Worm (Caenorhabditis elegans) whole organism, L1 larva: ENCODE results near the gene F41H10.4.
A peak's percentile ranks its signal among the peaks of the same experiment; 100 is the strongest.

Experiments
- C04F5.9 ChIP-seq: sonication (generic microtip); optimal IDR thresholded peaks from 2 replicates; lab custom pipeline; 2016; ENCODE audit warnings: missing genetic modification characterization, missing compliant biosample characterization
- F16B12.6 ChIP-seq: fragments of 150-350 bp; optimal IDR thresholded peaks from 2 replicates; lab custom pipeline; 2014; ENCODE audit warnings: missing biosample characterization, missing genetic modification characterization
- aha-1 ChIP-seq: fragments of 150-350 bp; optimal IDR thresholded peaks from 2 replicates; lab custom pipeline; 2014; ENCODE audit warnings: missing biosample characterization, missing genetic modification characterization
- alr-1 ChIP-seq: fragments of 200-800 bp; sonication (Bioruptor generic); optimal IDR thresholded peaks from 2 replicates; lab custom pipeline; 2018; ENCODE audit warnings: borderline replicate concordance, mild to moderate bottlenecking, missing genetic modification characterization, missing compliant biosample characterization
- aly-2 ChIP-seq: fragments of 150-350 bp; optimal IDR thresholded peaks from 2 replicates; lab custom pipeline; 2014; ENCODE audit warnings: missing biosample characterization, missing genetic modification characterization
- blmp-1 ChIP-seq: fragments of 150-350 bp; optimal IDR thresholded peaks from 2 replicates; lab custom pipeline; 2014; ENCODE audit warnings: missing biosample characterization, missing genetic modification characterization
- ceh-63 ChIP-seq: fragments of 200-800 bp; sonication (Bioruptor generic); optimal IDR thresholded peaks from 2 replicates; lab custom pipeline; 2018; ENCODE audit warnings: mild to moderate bottlenecking, missing genetic modification characterization, missing compliant biosample characterization
- ceh-8 ChIP-seq: fragments of 200-800 bp; sonication (Bioruptor generic); optimal IDR thresholded peaks from 2 replicates; lab custom pipeline; 2018; ENCODE audit warnings: mild to moderate bottlenecking, missing genetic modification characterization, moderate library complexity, missing compliant biosample characterization
- ceh-82 ChIP-seq, 3 experiments: fragments of 150-350 bp in 1 of 3; sonication (generic microtip) in 2 of 3; optimal IDR thresholded peaks; 2 replicates each; lab custom pipeline; 2014 to 2017; ENCODE audit warnings: missing biosample characterization in 3 of 3, missing genetic modification characterization in 3 of 3
- ceh-88 ChIP-seq: fragments of 200-800 bp; sonication (Bioruptor generic); IDR thresholded peaks from 2 replicates; pipeline ENCODE4 v1.3.6; 2022; ENCODE audit warnings: missing genetic modification characterization, missing compliant biosample characterization
- ceh-90 ChIP-seq: sonication (generic microtip); optimal IDR thresholded peaks from 2 replicates; lab custom pipeline; 2016; ENCODE audit warnings: missing genetic modification characterization, missing compliant biosample characterization
- ces-1 ChIP-seq: fragments of 150-350 bp; optimal IDR thresholded peaks from 2 replicates; lab custom pipeline; 2014; ENCODE audit warnings: missing biosample characterization, missing genetic modification reagents, missing genetic modification characterization
- dpl-1 ChIP-seq, 3 experiments: fragments of 150-350 bp in 2 of 3; sonication (generic microtip) in 1 of 3; optimal IDR thresholded peaks; 2 replicates each; lab custom pipeline; 2014 to 2017; ENCODE audit warnings: missing biosample characterization in 3 of 3, missing genetic modification characterization in 3 of 3, missing genetic modification reagents in 3 of 3
- dsc-1 ChIP-seq: sonication (generic microtip); optimal IDR thresholded peaks from 2 replicates; lab custom pipeline; 2016; ENCODE audit warnings: mild to moderate bottlenecking, missing genetic modification characterization, missing compliant biosample characterization
- ets-5 ChIP-seq: fragments of 200-800 bp; sonication (Bioruptor generic); IDR thresholded peaks from 2 replicates; pipeline ENCODE4 v1.3.6; 2022; ENCODE audit warnings: missing genetic modification characterization, missing compliant biosample characterization
- fkh-4 ChIP-seq: sonication (generic microtip); optimal IDR thresholded peaks from 2 replicates; lab custom pipeline; 2016; ENCODE audit warnings: missing compliant biosample characterization, missing genetic modification characterization, borderline replicate concordance
- fkh-8 ChIP-seq: sonication (generic microtip); optimal IDR thresholded peaks from 2 replicates; lab custom pipeline; 2016; ENCODE audit warnings: mild to moderate bottlenecking, missing genetic modification characterization, missing compliant biosample characterization
- fos-1 ChIP-seq: fragments of 150-350 bp; optimal IDR thresholded peaks from 2 replicates; lab custom pipeline; 2014; ENCODE audit warnings: missing biosample characterization, missing genetic modification characterization
- grh-1 ChIP-seq: fragments of 200-800 bp; sonication (Bioruptor generic); IDR thresholded peaks from 2 replicates; pipeline ENCODE4 v1.3.6; 2022; ENCODE audit warnings: missing genetic modification reagents, missing genetic modification characterization, missing compliant biosample characterization
- hlh-4 ChIP-seq: sonication (generic microtip); optimal IDR thresholded peaks from 2 replicates; lab custom pipeline; 2016; ENCODE audit warnings: mild to moderate bottlenecking, missing genetic modification characterization, missing compliant biosample characterization
- hpl-2 ChIP-seq: fragments of 150-350 bp; optimal IDR thresholded peaks from 2 replicates; lab custom pipeline; 2014; ENCODE audit warnings: missing biosample characterization, missing genetic modification reagents, missing genetic modification characterization
- isw-1 ChIP-seq: fragments of 200-800 bp; sonication (Bioruptor generic); IDR thresholded peaks from 2 replicates; pipeline ENCODE4 v1.3.6; 2022; ENCODE audit warnings: missing genetic modification characterization, missing compliant biosample characterization
- lin-13 ChIP-seq: fragments of 150-350 bp; optimal IDR thresholded peaks from 2 replicates; lab custom pipeline; 2014; ENCODE audit warnings: missing biosample characterization, missing genetic modification reagents, missing genetic modification characterization
- lin-14 ChIP-seq: fragments of 200-800 bp; sonication (Bioruptor generic); optimal IDR thresholded peaks from 2 replicates; lab custom pipeline; 2018; ENCODE audit warnings: mild to moderate bottlenecking, missing genetic modification characterization, moderate library complexity, missing compliant biosample characterization
- lin-35 ChIP-seq, 2 experiments: fragments of 150-350 bp; optimal IDR thresholded peaks; 2 replicates each; lab custom pipeline; 2014; ENCODE audit warnings: missing biosample characterization in 2 of 2, missing genetic modification characterization in 2 of 2, missing genetic modification reagents in 2 of 2
- lsy-2 ChIP-seq, 2 experiments: fragments of 150-350 bp; optimal IDR thresholded peaks; 2 replicates each; lab custom pipeline; 2014; ENCODE audit warnings: missing biosample characterization in 2 of 2, missing genetic modification characterization in 2 of 2
- mab-9 ChIP-seq: fragments of 200-800 bp; sonication (Bioruptor generic); IDR thresholded peaks from 2 replicates; pipeline ENCODE4 v1.3.6; 2022; ENCODE audit warnings: missing genetic modification reagents, missing genetic modification characterization, missing compliant biosample characterization
- mdl-1 ChIP-seq, 2 experiments: fragments of 150-350 bp; optimal IDR thresholded peaks; 2 replicates each; lab custom pipeline; 2014 to 2017; ENCODE audit warnings: missing biosample characterization in 2 of 2, missing genetic modification characterization in 2 of 2, inconsistent platforms in 1 of 2
- mef-2 ChIP-seq: fragments of 150-350 bp; optimal IDR thresholded peaks from 2 replicates; lab custom pipeline; 2014; ENCODE audit warnings: missing biosample characterization, missing genetic modification characterization
- mep-1 ChIP-seq: fragments of 150-350 bp; optimal IDR thresholded peaks from 2 replicates; lab custom pipeline; 2014; ENCODE audit warnings: missing biosample characterization, missing genetic modification characterization
- nhr-11 ChIP-seq: fragments of 150-350 bp; optimal IDR thresholded peaks from 2 replicates; lab custom pipeline; 2014; ENCODE audit warnings: missing biosample characterization, missing genetic modification characterization
- nhr-19 ChIP-seq: fragments of 200-800 bp; sonication (Bioruptor generic); conservative IDR thresholded peaks from 2 replicates; pipeline ENCODE4 v1.3.6; 2022; ENCODE audit warnings: missing genetic modification characterization, missing compliant biosample characterization
- nhr-20 ChIP-seq: sonication (generic microtip); optimal IDR thresholded peaks from 2 replicates; lab custom pipeline; 2016; ENCODE audit warnings: mild to moderate bottlenecking, missing genetic modification characterization, missing compliant biosample characterization
- nhr-237 ChIP-seq: fragments of 150-350 bp; optimal IDR thresholded peaks from 2 replicates; lab custom pipeline; 2014; ENCODE audit warnings: missing biosample characterization, missing genetic modification characterization
- nhr-28 ChIP-seq: fragments of 150-350 bp; optimal IDR thresholded peaks from 2 replicates; lab custom pipeline; 2014; ENCODE audit warnings: missing biosample characterization, missing genetic modification characterization
- nhr-47 ChIP-seq: sonication (generic microtip); optimal IDR thresholded peaks from 2 replicates; lab custom pipeline; 2016; ENCODE audit warnings: mild to moderate bottlenecking, missing genetic modification characterization, moderate library complexity, missing compliant biosample characterization
- nhr-76 ChIP-seq: sonication (generic microtip); optimal IDR thresholded peaks from 2 replicates; lab custom pipeline; 2017; ENCODE audit warnings: missing biosample characterization, missing genetic modification characterization
- nhr-77 ChIP-seq: fragments of 150-350 bp; optimal IDR thresholded peaks from 2 replicates; lab custom pipeline; 2014; ENCODE audit warnings: missing biosample characterization, missing genetic modification characterization
- nhr-84 ChIP-seq: sonication (generic microtip); optimal IDR thresholded peaks from 2 replicates; lab custom pipeline; 2017; ENCODE audit warnings: missing biosample characterization, missing genetic modification characterization
- nhr-85 ChIP-seq: sonication (generic microtip); peaks from one replicate; lab custom pipeline; 2016; ENCODE audit warnings: missing genetic modification characterization, inconsistent platforms, missing compliant biosample characterization
- pax-3 ChIP-seq: fragments of 200-800 bp; sonication (Bioruptor generic); optimal IDR thresholded peaks from 2 replicates; lab custom pipeline; 2018; ENCODE audit warnings: mild to moderate bottlenecking, missing genetic modification characterization, moderate library complexity, missing compliant biosample characterization
- rnt-1 ChIP-seq: sonication (generic microtip); optimal IDR thresholded peaks from 2 replicates; lab custom pipeline; 2016; ENCODE audit warnings: mild to moderate bottlenecking, missing genetic modification characterization, moderate library complexity, missing compliant biosample characterization
- skn-1 ChIP-seq: fragments of 150-350 bp; optimal IDR thresholded peaks from 2 replicates; lab custom pipeline; 2014; ENCODE audit warnings: missing biosample characterization, missing genetic modification characterization
- sox-4 ChIP-seq: sonication (generic microtip); optimal IDR thresholded peaks from 2 replicates; lab custom pipeline; 2016; ENCODE audit warnings: missing genetic modification characterization, missing compliant biosample characterization
- sup-37 ChIP-seq: fragments of 200-800 bp; sonication (Bioruptor generic); optimal IDR thresholded peaks from 2 replicates; lab custom pipeline; 2018; ENCODE audit warnings: mild to moderate bottlenecking, missing genetic modification characterization, missing compliant biosample characterization
- swsn-7 ChIP-seq: sonication (generic microtip); optimal IDR thresholded peaks from 2 replicates; lab custom pipeline; 2016; ENCODE audit warnings: missing genetic modification characterization, missing compliant biosample characterization
- tbx-2 ChIP-seq: sonication (generic microtip); optimal IDR thresholded peaks from 2 replicates; lab custom pipeline; 2016; ENCODE audit warnings: missing genetic modification characterization, missing compliant biosample characterization
- tlp-1 ChIP-seq: fragments of 150-350 bp; optimal IDR thresholded peaks from 2 replicates; lab custom pipeline; 2014; ENCODE audit warnings: missing biosample characterization, missing genetic modification characterization
- unc-30 ChIP-seq: sonication (generic microtip); optimal IDR thresholded peaks from 2 replicates; lab custom pipeline; 2017; ENCODE audit warnings: missing biosample characterization, missing genetic modification characterization
- unc-86 ChIP-seq: sonication (generic microtip); optimal IDR thresholded peaks from 2 replicates; lab custom pipeline; 2016; ENCODE audit warnings: missing genetic modification characterization, missing compliant biosample characterization
- unc-98 ChIP-seq: fragments of 200-800 bp; sonication (Bioruptor generic); IDR thresholded peaks from 2 replicates; pipeline ENCODE4 v1.3.6; 2022; ENCODE audit warnings: missing genetic modification characterization, missing compliant biosample characterization
- vab-15 ChIP-seq: sonication (generic microtip); optimal IDR thresholded peaks from 2 replicates; lab custom pipeline; 2017; ENCODE audit warnings: missing genotype, mild to moderate bottlenecking, missing genetic modification characterization, missing compliant biosample characterization
- xbp-1 ChIP-seq: sonication (generic microtip); optimal IDR thresholded peaks from 2 replicates; lab custom pipeline; 2016; ENCODE audit warnings: missing genetic modification characterization, missing compliant biosample characterization
- zip-4 ChIP-seq: fragments of 200-800 bp; sonication (Bioruptor generic); optimal IDR thresholded peaks from 2 replicates; lab custom pipeline; 2018; ENCODE audit warnings: mild to moderate bottlenecking, missing genetic modification characterization, moderate library complexity, missing compliant biosample characterization

F41H10.4 gene

DNA sequence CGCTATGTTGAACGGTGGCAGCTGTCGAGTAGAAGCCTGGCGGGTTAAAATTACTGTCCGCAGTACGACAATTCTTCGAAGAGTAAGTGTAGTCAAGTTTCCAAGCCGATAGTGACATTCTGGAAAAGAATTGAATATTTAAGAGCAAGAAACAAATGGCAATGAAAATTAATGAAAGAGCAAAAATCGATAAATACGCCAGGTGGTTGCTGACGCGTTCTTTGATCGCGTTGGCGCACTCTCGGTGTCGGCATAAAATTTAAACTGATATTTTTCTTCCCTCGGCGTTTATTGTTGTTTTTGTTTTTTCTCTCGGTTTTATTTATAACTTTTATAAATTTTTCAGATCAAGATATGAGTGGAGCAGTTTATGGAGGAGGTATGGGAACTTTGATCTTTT lies 30.3 kb downstream of the F41H10.4 start, which contains the start of the genes perm-3 and swsn-6 (continued):
- TF ChIP-seq swsn-7 (peak; percentile 90), isw-1 (peak; percentile 76), nhr-77 (peak; percentile 48), ceh-8 (peak; percentile 57), sox-4 (tag; lab: Kevin White, UChicago) (peak; percentile 46), nhr-84 (tag; lab: Kevin White, UChicago) (no peak), nhr-85 (tag; lab: Kevin White, UChicago) (peak; percentile 85), mep-1 (tag; lab: Kevin White, UChicago) (peak; percentile 94), nhr-20 (peak; percentile 84), rnt-1 (tag; lab: Kevin White, UChicago) (peak; percentile 89), tbx-2 (tag; lab: Kevin White, UChicago) (peak; percentile 82), C04F5.9 (tag; lab: Kevin White, UChicago) (peak; percentile 25), blmp-1 (tag; lab: Kevin White, UChicago) (peak; percentile 53), fkh-4 (tag; lab: Kevin White, UChicago) (no peak), lsy-2 (tag; optimal IDR thresholded peaks at IDR 0.05; lab: Kevin White, UChicago) (peak; percentile 88 to 93), mdl-1 (tag; optimal IDR thresholded peaks at IDR 0.05; lab: Kevin White, UChicago) (peak in 1 of 2 experiments; percentile 52), nhr-237 (tag; lab: Kevin White, UChicago) (no peak), skn-1 (tag; lab: Kevin White, UChicago) (peak; percentile 29), lin-13 (GFP tag; lab: Kevin White, UChicago) (peak; percentile 64), grh-1 (GFP tag; lab: Robert Waterston, UW) (peak; percentile 71), unc-30 (no peak), lin-14 (GFP tag; lab: Kevin White, UChicago) (peak; percentile 83), dpl-1 (GFP tag; optimal IDR thresholded peaks at IDR 0.05; lab: Kevin White, UChicago) (peak; percentile 78 to 84 (median 84)), ces-1 (no peak), lin-35 (GFP tag; optimal IDR thresholded peaks at IDR 0.05; lab: Kevin White, UChicago) (peak; percentile 86), nhr-76 (no peak), tlp-1 (tag; lab: Kevin White, UChicago) (no peak), nhr-11 (tag; lab: Kevin White, UChicago) (peak; percentile 31), ceh-90 (tag; lab: Kevin White, UChicago) (no peak), fkh-8 (tag; lab: Kevin White, UChicago) (peak; percentile 65), fos-1 (tag; lab: Kevin White, UChicago) (peak; percentile 31), vab-15 (tag; lab: Kevin White, UChicago) (no peak), zip-4 (peak; percentile 61), ceh-63 (no peak), alr-1 (tag; lab: Kevin White, UChicago) (no peak), ceh-88 (GFP tag; lab: Robert Waterston, UW) (peak; percentile 19; the same call in 1 of the 2 replicates), hpl-2 (GFP tag; lab: Kevin White, UChicago) (peak; percentile 17), mef-2 (tag; lab: Kevin White, UChicago) (peak; percentile 23), unc-98 (GFP tag; lab: Robert Waterston, UW) (no peak), unc-86 (tag; lab: Kevin White, UChicago) (peak; percentile 81), F16B12.6 (peak; percentile 64), nhr-28 (tag; lab: Kevin White, UChicago) (no peak), hlh-4 (tag; lab: Kevin White, UChicago) (no peak), aly-2 (tag; lab: Kevin White, UChicago) (no peak), nhr-47 (tag; lab: Kevin White, UChicago) (peak; percentile 91), ceh-82 (tag; optimal IDR thresholded peaks at IDR 0.05; lab: Kevin White, UChicago) (peak; percentile 72 to 93 (median 85)), aha-1 (tag; lab: Kevin White, UChicago) (peak; percentile 16), ets-5 (GFP tag; lab: Robert Waterston, UW) (no peak), nhr-19 (GFP tag; lab: Robert Waterston, UW) (peak; percentile 85), mab-9 (GFP tag; lab: Robert Waterston, UW) (peak; percentile 39; the same call in 1 of the 2 replicates), pax-3 (peak; percentile 38), sup-37 (no peak), dsc-1 (tag; lab: Kevin White, UChicago) (peak; percentile 83), xbp-1 (tag; lab: Kevin White, UChicago) (peak; percentile 83)
